Fruit fly (Drosophila melanogaster) whole organism, embryonic: Measurements from ENCODE around the gene CG2187.

Experiments used
- Ada2b ChIP-seq: fragments of 200-800 bp; sonication (Bioruptor generic); IDR thresholded peaks from 2 replicates; pipeline ENCODE4 v1.3.6; 2022; ENCODE audit warnings: missing biosample characterization, missing genetic modification characterization
- CG10654 ChIP-seq: fragments of 200-800 bp; sonication (Bioruptor generic); optimal IDR thresholded peaks from 2 replicates; lab custom pipeline; 2016; ENCODE audit warnings: missing biosample characterization, missing genetic modification characterization
- CG13424 ChIP-seq: fragments of 200-800 bp; sonication (Bioruptor generic); optimal IDR thresholded peaks from 2 replicates; lab custom pipeline; 2019; ENCODE audit warnings: missing biosample characterization, mild to moderate bottlenecking, missing genetic modification characterization, moderate library complexity
- CG14965 ChIP-seq: fragments of 200-800 bp; sonication (Bioruptor generic); optimal IDR thresholded peaks from 2 replicates; lab custom pipeline; 2016; ENCODE audit warnings: missing biosample characterization, missing genetic modification characterization, borderline replicate concordance
- CG16779 ChIP-seq: fragments of 200-800 bp; sonication (Bioruptor generic); IDR thresholded peaks from 2 replicates; pipeline ENCODE4 v1.3.6; 2022; ENCODE audit warnings: missing biosample characterization, missing genetic modification characterization
- CG1832 ChIP-seq: fragments of 200-800 bp; sonication (Bioruptor generic); optimal IDR thresholded peaks from 2 replicates; lab custom pipeline; 2017; ENCODE audit warnings: missing biosample characterization, mild to moderate bottlenecking, missing genetic modification characterization, inconsistent platforms
- CG32532 ChIP-seq: fragments of 200-800 bp; sonication (Bioruptor generic); IDR thresholded peaks from 2 replicates; pipeline ENCODE4 v1.3.6; 2022; ENCODE audit warnings: missing biosample characterization, missing genetic modification characterization
- CG3281 ChIP-seq: fragments of 200-800 bp; sonication (Bioruptor generic); optimal IDR thresholded peaks from 3 replicates; lab custom pipeline; 2017; ENCODE audit warnings: missing biosample characterization, mild to moderate bottlenecking, missing genetic modification characterization
- CG34376 ChIP-seq: fragments of 200-800 bp; sonication (Bioruptor generic); optimal IDR thresholded peaks from 2 replicates; lab custom pipeline; 2018; ENCODE audit warnings: missing biosample characterization, mild to moderate bottlenecking, missing genetic modification characterization
- CG43689 ChIP-seq: fragments of 200-800 bp; sonication (Bioruptor generic); IDR thresholded peaks from 2 replicates; pipeline ENCODE4 v1.3.6; 2022; ENCODE audit warnings: missing biosample characterization, missing genetic modification characterization
- CG4404 ChIP-seq: fragments of 200-800 bp; sonication (Bioruptor generic); IDR thresholded peaks from 2 replicates; pipeline ENCODE4 v1.3.6; 2022; ENCODE audit warnings: missing biosample characterization, missing genetic modification characterization
- CG6683 ChIP-seq: fragments of 200-800 bp; sonication (Bioruptor generic); optimal IDR thresholded peaks from 2 replicates; lab custom pipeline; 2017; ENCODE audit warnings: missing biosample characterization, mild to moderate bottlenecking, missing genetic modification characterization, missing genetic modification reagents
- CG7372 ChIP-seq: fragments of 200-800 bp; sonication (Bioruptor generic); IDR thresholded peaks from 2 replicates; pipeline ENCODE4 v1.3.6; 2022; ENCODE audit warnings: missing biosample characterization, missing genetic modification characterization
- CG7963 ChIP-seq: fragments of 200-800 bp; sonication (Bioruptor generic); IDR thresholded peaks from 3 replicates; pipeline ENCODE4 v1.3.6; 2022; ENCODE audit warnings: missing biosample characterization, missing genetic modification characterization; ENCODE audit not compliant: partially characterized antibody
- CG8281 ChIP-seq: fragments of 200-800 bp; sonication (Bioruptor generic); optimal IDR thresholded peaks from 2 replicates; lab custom pipeline; 2018; ENCODE audit warnings: missing biosample characterization, mild to moderate bottlenecking, missing genetic modification characterization, moderate library complexity
- D ChIP-seq, 2 experiments: fragments of 200-800 bp in 1 of 2; fragments of >200 bp in 1 of 2; sonication (Bioruptor generic) in 1 of 2; optimal IDR thresholded peaks; 2 replicates in 1 of 2; 3 replicates in 1 of 2; lab custom pipeline; 2017; ENCODE audit warnings: mild to moderate bottlenecking in 1 of 2, missing biosample characterization in 1 of 2, missing genetic modification characterization in 1 of 2, missing genetic modification reagents in 1 of 2
- Dll ChIP-seq: fragments of 200-800 bp; sonication (Bioruptor generic); IDR thresholded peaks from 4 replicates; pipeline ENCODE4 v1.3.6; 2022; ENCODE audit warnings: missing biosample characterization, missing genetic modification characterization; ENCODE audit not compliant: partially characterized antibody
- Dref ChIP-seq: fragments of 200-800 bp; sonication (Bioruptor generic); IDR thresholded peaks from 2 replicates; pipeline ENCODE4 v1.3.6; 2022; ENCODE audit warnings: missing biosample characterization, missing genetic modification characterization
- HLH54F ChIP-seq: fragments of 200-800 bp; sonication (Bioruptor generic); optimal IDR thresholded peaks from 3 replicates; lab custom pipeline; 2016; ENCODE audit warnings: missing biosample characterization, missing genetic modification characterization
- Hand ChIP-seq: fragments of 200-800 bp; sonication (Bioruptor generic); optimal IDR thresholded peaks from 2 replicates; lab custom pipeline; 2017; ENCODE audit warnings: mild to moderate bottlenecking, missing biosample characterization, missing genetic modification reagents, missing genetic modification characterization
- Hr39 ChIP-seq: fragments of >200 bp; optimal IDR thresholded peaks from 2 replicates; lab custom pipeline; 2017
- Hr51 ChIP-seq, 2 experiments: fragments of 200-800 bp; sonication (Bioruptor generic); optimal IDR thresholded peaks; 2 replicates in 1 of 2; 3 replicates in 1 of 2; lab custom pipeline; 2016 to 2018; ENCODE audit warnings: missing biosample characterization in 2 of 2, missing genetic modification characterization in 2 of 2, mild to moderate bottlenecking in 1 of 2, moderate library complexity in 1 of 2
- MESR4 ChIP-seq: fragments of 200-800 bp; sonication (Bioruptor generic); optimal IDR thresholded peaks from 2 replicates; lab custom pipeline; 2018; ENCODE audit warnings: missing biosample characterization, mild to moderate bottlenecking, missing genetic modification characterization, moderate library complexity
- Oaz ChIP-seq: fragments of 200-800 bp; sonication (Bioruptor generic); IDR thresholded peaks from 2 replicates; pipeline ENCODE4 v1.3.6; 2022; ENCODE audit warnings: missing biosample characterization, missing genetic modification characterization
- Pdp1 ChIP-seq, 2 experiments: fragments of 200-800 bp; sonication (Bioruptor generic); optimal IDR thresholded peaks; 3 replicates each; lab custom pipeline; 2016; ENCODE audit warnings: missing biosample characterization in 2 of 2, missing genetic modification characterization in 2 of 2, mild to moderate bottlenecking in 1 of 2, moderate library complexity in 1 of 2
- Rfx ChIP-seq: fragments of 200-800 bp; sonication (Bioruptor generic); IDR thresholded peaks from 2 replicates; pipeline ENCODE4 v1.3.6; 2022; ENCODE audit warnings: missing biosample characterization, missing genetic modification characterization
- Sin3A ChIP-seq: fragments of >200 bp; optimal IDR thresholded peaks from 2 replicates; lab custom pipeline; 2018
- Taf1 ChIP-seq: fragments of 200-800 bp; sonication (Bioruptor generic); IDR thresholded peaks from 2 replicates; pipeline ENCODE4 v1.3.6; 2022; ENCODE audit warnings: missing biosample characterization, missing genetic modification characterization
- Xbp1 ChIP-seq: fragments of 200-800 bp; sonication (Bioruptor generic); optimal IDR thresholded peaks from 3 replicates; lab custom pipeline; 2016; ENCODE audit warnings: missing biosample characterization, mild to moderate bottlenecking, missing genetic modification characterization
- ara ChIP-seq: fragments of 200-800 bp; sonication (Bioruptor generic); IDR thresholded peaks from 2 replicates; pipeline ENCODE4 v1.3.6; 2022; ENCODE audit warnings: missing biosample characterization, missing genetic modification characterization
- bbx ChIP-seq: fragments of 200-800 bp; sonication (Bioruptor generic); IDR thresholded peaks from 2 replicates; pipeline ENCODE4 v1.3.6; 2022; ENCODE audit warnings: missing biosample characterization, missing genetic modification characterization; ENCODE audit not compliant: partially characterized antibody
- bigmax ChIP-seq: fragments of 200-800 bp; sonication (Bioruptor generic); optimal IDR thresholded peaks from 2 replicates; lab custom pipeline; 2018; ENCODE audit warnings: missing biosample characterization, mild to moderate bottlenecking, missing genetic modification characterization
- bowl ChIP-seq: fragments of 200-800 bp; sonication (Bioruptor generic); IDR thresholded peaks from 2 replicates; pipeline ENCODE4 v1.3.6; 2022; ENCODE audit warnings: missing biosample characterization, missing genetic modification characterization
- cg ChIP-seq: fragments of 200-800 bp; sonication (Bioruptor generic); optimal IDR thresholded peaks from 3 replicates; lab custom pipeline; 2019; ENCODE audit warnings: missing biosample characterization, mild to moderate bottlenecking, missing genetic modification characterization, moderate library complexity
- dati ChIP-seq: fragments of 200-800 bp; sonication (Bioruptor generic); IDR thresholded peaks from 2 replicates; pipeline ENCODE4 v1.3.6; 2022; ENCODE audit warnings: missing biosample characterization, missing genetic modification characterization
- fd102C ChIP-seq: fragments of 200-800 bp; sonication (Bioruptor generic); optimal IDR thresholded peaks from 2 replicates; lab custom pipeline; 2018; ENCODE audit warnings: missing biosample characterization, mild to moderate bottlenecking, missing genetic modification characterization, moderate library complexity
- fd64A ChIP-seq: fragments of 200-800 bp; sonication (Bioruptor generic); optimal IDR thresholded peaks from 3 replicates; lab custom pipeline; 2018; ENCODE audit warnings: missing biosample characterization, mild to moderate bottlenecking, missing genetic modification characterization
- ind ChIP-seq: fragments of 200-800 bp; sonication (Bioruptor generic); optimal IDR thresholded peaks from 3 replicates; lab custom pipeline; 2016; ENCODE audit warnings: missing biosample characterization, missing genetic modification characterization
- ken ChIP-seq: fragments of 200-800 bp; sonication (Bioruptor generic); IDR thresholded peaks from 3 replicates; pipeline ENCODE4 v1.3.6; 2022; ENCODE audit warnings: missing biosample characterization, missing genetic modification characterization
- onecut ChIP-seq: fragments of 200-800 bp; sonication (Bioruptor generic); IDR thresholded peaks from 2 replicates; pipeline ENCODE4 v1.3.6; 2022; ENCODE audit warnings: missing biosample characterization, missing genetic modification characterization
- otp ChIP-seq: fragments of 200-800 bp; sonication (Bioruptor generic); IDR thresholded peaks from 3 replicates; pipeline ENCODE4, ENCODE4 v1.3.6; 2022; ENCODE audit warnings: missing biosample characterization, missing genetic modification characterization
- p53 ChIP-seq: fragments of 200-800 bp; sonication (Bioruptor generic); optimal IDR thresholded peaks from 2 replicates; lab custom pipeline; 2016; ENCODE audit warnings: missing biosample characterization, missing genetic modification characterization
- pho ChIP-seq: fragments of 200-800 bp; sonication (Bioruptor generic); optimal IDR thresholded peaks from 2 replicates; lab custom pipeline; 2016; ENCODE audit warnings: missing biosample characterization, missing genetic modification characterization
- pita ChIP-seq: fragments of 200-800 bp; sonication (Bioruptor generic); optimal IDR thresholded peaks from 2 replicates; lab custom pipeline; 2017; ENCODE audit warnings: missing biosample characterization, mild to moderate bottlenecking, missing genetic modification characterization
- ro ChIP-seq: fragments of 200-800 bp; sonication (Bioruptor generic); IDR thresholded peaks from 2 replicates; pipeline ENCODE4 v1.3.6; 2022; ENCODE audit warnings: missing biosample characterization, missing genetic modification characterization
- stc ChIP-seq: fragments of 200-800 bp; sonication (Bioruptor generic); IDR thresholded peaks from 2 replicates; pipeline ENCODE4 v1.3.6; 2022; ENCODE audit warnings: missing biosample characterization, missing genetic modification characterization
- tap ChIP-seq: fragments of 200-800 bp; optimal IDR thresholded peaks from 3 replicates; lab custom pipeline; 2019; ENCODE audit warnings: missing biosample characterization, mild to moderate bottlenecking, missing genetic modification characterization, moderate library complexity
- tx ChIP-seq: fragments of 200-800 bp; sonication (Bioruptor generic); optimal IDR thresholded peaks from 2 replicates; lab custom pipeline; 2016; ENCODE audit warnings: missing biosample characterization, missing genetic modification characterization
- unc-4 ChIP-seq: fragments of 200-800 bp; sonication (Bioruptor generic); IDR thresholded peaks from 2 replicates; pipeline ENCODE4 v1.3.6; 2022; ENCODE audit warnings: missing biosample characterization, missing genetic modification characterization; ENCODE audit not compliant: partially characterized antibody
- zen ChIP-seq: fragments of 200-800 bp; sonication (Bioruptor generic); optimal IDR thresholded peaks from 3 replicates; lab custom pipeline; 2018; ENCODE audit warnings: missing biosample characterization, mild to moderate bottlenecking, missing genetic modification characterization, moderate library complexity

Gene CG2187

DNA sequence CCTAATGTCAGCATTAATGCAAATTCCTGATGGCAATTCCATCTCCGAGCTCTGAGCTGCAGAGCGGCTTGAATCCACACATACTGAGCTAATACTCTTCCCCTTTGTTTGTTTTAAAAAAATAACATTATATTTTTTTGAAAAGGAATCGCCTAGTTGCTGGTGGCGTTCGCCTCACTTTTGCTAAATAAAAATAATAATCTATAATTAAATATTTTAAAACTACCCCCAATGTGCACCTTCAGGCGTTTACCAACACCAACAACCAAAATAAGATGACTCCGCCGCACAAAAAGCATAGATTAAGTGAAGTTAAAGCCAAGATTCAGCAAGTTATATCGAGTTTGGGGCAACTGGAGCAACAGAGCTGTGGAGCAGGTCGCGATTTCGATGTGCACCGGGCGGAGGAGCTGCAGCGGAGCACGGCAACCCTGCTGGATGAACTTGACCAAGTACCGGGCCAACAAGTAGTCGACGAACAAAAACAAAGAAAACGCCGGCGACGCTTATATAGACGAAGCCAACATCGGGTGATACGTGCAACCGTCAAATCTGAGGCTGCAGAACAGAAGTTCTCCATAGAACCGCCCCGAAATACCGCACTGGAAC lies 14.3 kb downstream of the CG2187 start, which contains the start of gene CG1896 (continued):
- no peak for TF ChIP-seq Dll (GFP tag; lab: Robert Waterston, UW)
- no peak for TF ChIP-seq fd64A (GFP tag; lab: Kevin White, UChicago)
- TF ChIP-seq Hr39 (lab: Kevin White, UChicago) = no peak
- TF ChIP-seq CG32532 (GFP tag; lab: Robert Waterston, UW) = peak; percentile 41; the same call in 1 of the 2 replicates
- peak; percentile 50 for TF ChIP-seq Rfx
- TF ChIP-seq CG7372 (GFP tag; lab: Robert Waterston, UW) = no peak
- TF ChIP-seq CG14965 = no peak
- TF ChIP-seq Sin3A (lab: Kevin White, UChicago) = no peak
- TF ChIP-seq bigmax = no peak
- peak; percentile 45 for TF ChIP-seq MESR4
- no peak for TF ChIP-seq ara (GFP tag; lab: Robert Waterston, UW)
- TF ChIP-seq stc (GFP tag; lab: Robert Waterston, UW) = peak; percentile 54
- no peak for TF ChIP-seq Hand (GFP tag; lab: Kevin White, UChicago)
- no peak for TF ChIP-seq HLH54F (GFP tag; lab: Kevin White, UChicago)
- no peak for TF ChIP-seq zen
- no peak for TF ChIP-seq Oaz (GFP tag; lab: Robert Waterston, UW)
- TF ChIP-seq CG13424 (tag; lab: Kevin White, UChicago) = peak; percentile 24
- TF ChIP-seq CG3281 (GFP tag; lab: Kevin White, UChicago) = peak; percentile 39
- no peak for TF ChIP-seq Pdp1 (GFP tag; optimal IDR thresholded peaks at IDR 0.05; lab: Kevin White, UChicago)
- TF ChIP-seq ken (GFP tag; lab: Robert Waterston, UW) = peak; percentile 67; the same call in 2 of the 3 replicates
- no peak for TF ChIP-seq fd102C (GFP tag; lab: Kevin White, UChicago)
- no peak for TF ChIP-seq cg (GFP tag; lab: Kevin White, UChicago)
- no peak for TF ChIP-seq bowl (GFP tag; lab: Robert Waterston, UW)
- no peak for TF ChIP-seq D (optimal IDR thresholded peaks at IDR 0.05; lab: Kevin White, UChicago)
- no peak for TF ChIP-seq D (GFP tag; optimal IDR thresholded peaks at IDR 0.05; lab: Kevin White, UChicago)
- TF ChIP-seq Taf1 (GFP tag; lab: Robert Waterston, UW) = peak; percentile 24; the same call in 1 of the 2 replicates
- TF ChIP-seq dati (GFP tag; lab: Robert Waterston, UW) = no peak
- TF ChIP-seq otp (GFP tag; lab: Robert Waterston, UW) = 0 out of 3 replicates have a peak, but pooled peaks have one; percentile 38
- TF ChIP-seq Dref (GFP tag; lab: Robert Waterston, UW) = no peak
- peak in 1 of 2 experiments; percentile 30 for TF ChIP-seq Hr51 (GFP tag; optimal IDR thresholded peaks at IDR 0.05; lab: Kevin White, UChicago)
- TF ChIP-seq CG8281 (tag; lab: Kevin White, UChicago) = no peak
- no peak for TF ChIP-seq tap (tag; lab: Kevin White, UChicago)
- no peak for TF ChIP-seq pita
- no peak; the same call in 1 of the 2 replicates for TF ChIP-seq CG4404 (GFP tag; lab: Robert Waterston, UW)
- TF ChIP-seq Ada2b (GFP tag; lab: Robert Waterston, UW) = 0 out of 2 replicates have a peak, but pooled peaks have one; percentile 32
- 0 out of 2 replicates have a peak, but pooled peaks have one; percentile 16 for TF ChIP-seq onecut (GFP tag; lab: Robert Waterston, UW)
- no peak for TF ChIP-seq unc-4 (GFP tag; lab: Robert Waterston, UW)
- TF ChIP-seq CG1832 (GFP tag; lab: Kevin White, UChicago) = no peak
- no peak for TF ChIP-seq p53 (GFP tag; lab: Kevin White, UChicago)
- TF ChIP-seq Xbp1 (GFP tag; lab: Kevin White, UChicago) = peak; percentile 43
- TF ChIP-seq ro = no peak
- TF ChIP-seq pho (GFP tag; lab: Kevin White, UChicago) = no peak
- TF ChIP-seq CG10654 (GFP tag; lab: Kevin White, UChicago) = peak; percentile 45
- no peak for TF ChIP-seq CG43689
- peak; percentile 29 for TF ChIP-seq ind (GFP tag; lab: Kevin White, UChicago)
- TF ChIP-seq tx (GFP tag; lab: Kevin White, UChicago) = no peak
- no peak for TF ChIP-seq CG7963 (GFP tag; lab: Robert Waterston, UW)
- no peak for TF ChIP-seq CG6683 (GFP tag; lab: Kevin White, UChicago)
- 0 out of 2 replicates have a peak, but pooled peaks have one; percentile 14 for TF ChIP-seq bbx (GFP tag; lab: Robert Waterston, UW)
- TF ChIP-seq CG34376 (GFP tag; lab: Kevin White, UChicago) = peak; percentile 31
- no peak for TF ChIP-seq CG16779 (GFP tag; lab: Robert Waterston, UW)
